Fruit fly (Drosophila melanogaster) whole organism, adult: Measurements from ENCODE around the gene Svip.

Source experiments
- CG11617 ChIP-seq: fragments of 200-800 bp; sonication (Bioruptor generic); optimal IDR thresholded peaks from 2 replicates; lab custom pipeline; 2017; ENCODE audit warnings: mild to moderate bottlenecking, missing biosample characterization, missing genetic modification reagents, missing genetic modification characterization
- CG12768 ChIP-seq: fragments of 200-800 bp; sonication (Bioruptor generic); optimal IDR thresholded peaks from 2 replicates; lab custom pipeline; 2017; ENCODE audit warnings: missing biosample characterization, missing genetic modification characterization, mild to moderate bottlenecking, moderate library complexity, missing genetic modification reagents
- CG14711 ChIP-seq: fragments of 200-800 bp; sonication (Bioruptor generic); optimal IDR thresholded peaks from 2 replicates; lab custom pipeline; 2018; ENCODE audit warnings: missing biosample characterization, mild to moderate bottlenecking, missing genetic modification characterization, moderate library complexity
- CG1620 ChIP-seq: fragments of 200-800 bp; sonication (Bioruptor generic); optimal IDR thresholded peaks from 2 replicates; lab custom pipeline; 2016; ENCODE audit warnings: missing biosample characterization, missing genetic modification characterization
- CG33017 ChIP-seq: fragments of 200-800 bp; sonication (Bioruptor generic); optimal IDR thresholded peaks from 2 replicates; lab custom pipeline; 2018; ENCODE audit warnings: missing biosample characterization, mild to moderate bottlenecking, missing genetic modification characterization, moderate library complexity
- CG5204 ChIP-seq: fragments of 200-800 bp; sonication (Bioruptor generic); optimal IDR thresholded peaks from 2 replicates; lab custom pipeline; 2016; ENCODE audit warnings: missing biosample characterization, missing genetic modification characterization
- CG7045 ChIP-seq: fragments of 200-800 bp; sonication (Bioruptor generic); optimal IDR thresholded peaks from 2 replicates; lab custom pipeline; 2017; ENCODE audit warnings: missing biosample characterization, mild to moderate bottlenecking, missing genetic modification characterization
- CG7101 ChIP-seq: fragments of 200-800 bp; sonication (Bioruptor generic); optimal IDR thresholded peaks from 2 replicates; lab custom pipeline; 2018; ENCODE audit warnings: missing biosample characterization, mild to moderate bottlenecking, missing genetic modification characterization, moderate library complexity
- Clk ChIP-seq: fragments of 200-800 bp; sonication (Bioruptor generic); optimal IDR thresholded peaks from 2 replicates; lab custom pipeline; 2017; ENCODE audit warnings: missing biosample characterization, missing genetic modification characterization
- Crg-1 ChIP-seq: fragments of 200-800 bp; sonication (Bioruptor generic); optimal IDR thresholded peaks from 2 replicates; lab custom pipeline; 2016; ENCODE audit warnings: missing biosample characterization, missing genetic modification characterization
- Hr96 ChIP-seq: fragments of 200-800 bp; sonication (Bioruptor generic); optimal IDR thresholded peaks from 2 replicates; lab custom pipeline; 2016; ENCODE audit warnings: missing biosample characterization, missing genetic modification characterization
- Mnt ChIP-seq: fragments of 200-800 bp; sonication (Bioruptor generic); optimal IDR thresholded peaks from 2 replicates; lab custom pipeline; 2016; ENCODE audit warnings: missing biosample characterization, mild to moderate bottlenecking, missing genetic modification characterization
- bab1 ChIP-seq: fragments of 200-800 bp; sonication (Bioruptor generic); optimal IDR thresholded peaks from 3 replicates; lab custom pipeline; 2019; ENCODE audit warnings: missing biosample characterization, mild to moderate bottlenecking, missing genetic modification characterization, moderate library complexity
- cic ChIP-seq: fragments of 200-800 bp; sonication (Bioruptor generic); optimal IDR thresholded peaks from 2 replicates; lab custom pipeline; 2017; ENCODE audit warnings: missing biosample characterization, mild to moderate bottlenecking, missing genetic modification characterization, moderate library complexity
- cnc ChIP-seq, 2 experiments: fragments of >200 bp; optimal IDR thresholded peaks; 2 replicates each; lab custom pipeline; 2017
- kay ChIP-seq: fragments of 200-800 bp; sonication (Bioruptor generic); peaks from one replicate; lab custom pipeline; 2016; ENCODE audit warnings: missing biosample characterization, missing genetic modification characterization, borderline replicate concordance
- ovo ChIP-seq: fragments of 200-800 bp; sonication (Bioruptor generic); optimal IDR thresholded peaks from 2 replicates; lab custom pipeline; 2016; ENCODE audit warnings: missing biosample characterization, missing genetic modification characterization
- pad ChIP-seq: fragments of 200-800 bp; sonication (Bioruptor generic); optimal IDR thresholded peaks from 3 replicates; lab custom pipeline; 2017; ENCODE audit warnings: missing biosample characterization, missing genetic modification characterization, mild to moderate bottlenecking, moderate library complexity, missing genetic modification reagents
- tj ChIP-seq: fragments of 200-800 bp; sonication (Bioruptor generic); optimal IDR thresholded peaks from 3 replicates; lab custom pipeline; 2017; ENCODE audit warnings: missing biosample characterization, mild to moderate bottlenecking, missing genetic modification characterization, moderate library complexity
- toe ChIP-seq: fragments of 200-800 bp; sonication (Bioruptor generic); optimal IDR thresholded peaks from 2 replicates; lab custom pipeline; 2016; ENCODE audit warnings: missing biosample characterization, missing genetic modification characterization

Gene Svip

DNA sequence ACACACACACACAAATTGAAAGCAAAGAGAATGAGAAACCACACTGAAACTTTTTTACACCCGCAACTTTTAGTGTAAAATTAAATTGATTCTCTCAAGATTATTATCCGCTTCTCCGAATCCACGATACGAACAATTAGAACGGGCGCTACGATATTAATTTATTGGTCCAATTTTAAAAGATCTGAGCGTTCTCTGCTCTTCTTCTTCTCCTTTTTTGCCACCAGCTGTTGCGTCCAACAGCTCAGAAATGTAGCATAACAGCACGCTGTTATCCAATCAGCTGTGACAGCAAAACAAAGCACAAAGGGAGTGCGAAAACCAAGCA lies at the start of gene Svip, which contains the start of gene UGP:
Gene Svip, plus strand, starts transcription at position 287 of the 328 bp plus-strand sequence.
Gene UGP, minus strand, starts transcription at position 223 of the 328 bp plus-strand sequence.
- peak; percentile 38 for TF ChIP-seq CG7101 (tag; lab: Kevin White, UChicago)
- TF ChIP-seq CG5204, result no peak
- TF ChIP-seq CG7045 (GFP tag; lab: Kevin White, UChicago), result peak; percentile 14
- TF ChIP-seq CG11617 (GFP tag; lab: Kevin White, UChicago), result peak; percentile 26
- peak; percentile 65 for TF ChIP-seq bab1 (GFP tag; lab: Kevin White, UChicago)
- TF ChIP-seq tj (GFP tag; lab: Kevin White, UChicago), result peak; percentile 30
- no peak for TF ChIP-seq CG33017 (tag; lab: Kevin White, UChicago)
- no peak for TF ChIP-seq Hr96 (GFP tag; lab: Kevin White, UChicago)
- peak; percentile 49 for TF ChIP-seq Mnt (GFP tag; lab: Kevin White, UChicago)
- TF ChIP-seq Crg-1 (GFP tag; lab: Kevin White, UChicago), result no peak
- TF ChIP-seq ovo, result no peak
- TF ChIP-seq CG14711, result peak; percentile 63
- peak; percentile 76 for TF ChIP-seq kay

DNA sequence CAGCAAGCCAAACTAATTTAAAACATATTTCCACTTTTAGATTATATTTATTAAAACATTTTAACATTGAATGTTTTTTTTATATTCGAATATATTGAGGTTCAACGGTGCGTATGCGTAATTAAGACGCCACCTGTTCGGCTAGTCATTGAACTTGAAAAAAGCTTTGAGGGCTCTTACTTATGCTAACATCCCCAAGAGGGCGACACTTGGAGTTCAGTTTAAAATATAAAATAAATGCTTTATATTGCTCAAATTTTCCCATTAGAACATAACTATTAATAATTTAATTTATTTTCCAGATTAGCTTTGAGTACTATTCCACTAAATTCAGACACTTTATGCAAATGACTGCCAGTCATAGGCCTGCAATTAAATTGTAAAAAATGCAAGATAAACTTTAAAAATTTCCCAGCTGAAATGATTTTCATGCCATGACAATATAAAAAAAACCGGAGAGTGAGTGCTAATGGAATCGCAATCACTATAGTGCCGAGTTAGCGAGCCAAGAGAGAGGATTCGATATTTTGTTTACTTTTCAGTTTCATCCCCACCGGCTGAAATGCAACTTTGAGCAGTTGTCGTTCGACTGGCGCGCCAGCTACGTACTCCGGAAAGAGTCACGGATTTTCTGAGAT lies 24.9 kb upstream of the Svip start, which contains the start of gene PGRP-LA:
Gene PGRP-LA, plus strand, starts transcription at position 588 of the 638 bp plus-strand sequence.
- no peak for TF ChIP-seq pad (GFP tag; lab: Kevin White, UChicago)
- TF ChIP-seq cnc (optimal IDR thresholded peaks at IDR 0.05; lab: Kevin White, UChicago), result no peak
- TF ChIP-seq ovo, result no peak
- no peak for TF ChIP-seq CG11617 (GFP tag; lab: Kevin White, UChicago)
- peak; percentile 23 for TF ChIP-seq CG5204
- peak; percentile 29 for TF ChIP-seq CG7101 (tag; lab: Kevin White, UChicago)
- peak; percentile 3 for TF ChIP-seq Mnt (GFP tag; lab: Kevin White, UChicago)
- TF ChIP-seq cic (GFP tag; lab: Kevin White, UChicago), result peak; percentile 47
- no peak for TF ChIP-seq CG33017 (tag; lab: Kevin White, UChicago)
- TF ChIP-seq kay, result peak; percentile 83
- no peak for TF ChIP-seq Hr96 (GFP tag; lab: Kevin White, UChicago)
- no peak for TF ChIP-seq Crg-1 (GFP tag; lab: Kevin White, UChicago)
- no peak for TF ChIP-seq CG7045 (GFP tag; lab: Kevin White, UChicago)
- TF ChIP-seq bab1 (GFP tag; lab: Kevin White, UChicago), result no peak
- peak; percentile 12 for TF ChIP-seq CG1620 (GFP tag; lab: Kevin White, UChicago)
- no peak for TF ChIP-seq Clk
- no peak for TF ChIP-seq CG14711
- TF ChIP-seq CG12768 (GFP tag; lab: Kevin White, UChicago), result no peak
- TF ChIP-seq toe, result peak; percentile 34
- no peak for TF ChIP-seq tj (GFP tag; lab: Kevin White, UChicago)

DNA sequence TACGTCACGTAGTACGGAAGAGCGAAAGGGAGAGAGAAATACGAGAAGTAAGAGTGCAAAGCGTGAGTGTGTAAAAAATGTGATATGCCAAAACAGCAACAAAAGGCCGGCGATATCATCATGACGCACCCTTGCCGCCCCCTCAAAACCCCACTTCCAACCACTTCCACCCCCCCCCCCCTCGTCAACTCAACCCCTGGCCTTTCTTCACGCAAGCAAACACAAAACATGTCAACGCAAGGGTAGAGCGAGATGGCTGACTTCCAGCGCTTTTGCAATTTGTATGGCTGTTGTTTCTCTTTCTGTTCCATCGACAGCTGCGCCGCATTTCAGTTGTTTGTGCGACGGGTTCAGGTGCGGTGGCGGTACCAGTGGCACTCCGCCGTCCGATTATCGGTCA lies 23.1 kb upstream of the Svip start:
- no peak for TF ChIP-seq Crg-1 (GFP tag; lab: Kevin White, UChicago)
- peak; percentile 5 for TF ChIP-seq CG11617 (GFP tag; lab: Kevin White, UChicago)
- TF ChIP-seq CG5204, result no peak
- TF ChIP-seq bab1 (GFP tag; lab: Kevin White, UChicago), result no peak
- TF ChIP-seq cnc (optimal IDR thresholded peaks at IDR 0.05; lab: Kevin White, UChicago), result peak in 1 of 2 experiments; percentile 52
- no peak for TF ChIP-seq CG14711
- peak; percentile 11 for TF ChIP-seq Mnt (GFP tag; lab: Kevin White, UChicago)
- peak; percentile 7 for TF ChIP-seq tj (GFP tag; lab: Kevin White, UChicago)
- TF ChIP-seq CG1620 (GFP tag; lab: Kevin White, UChicago), result no peak
- TF ChIP-seq toe, result no peak
- peak; percentile 85 for TF ChIP-seq kay
- TF ChIP-seq ovo, result peak; percentile 41
- TF ChIP-seq Hr96 (GFP tag; lab: Kevin White, UChicago), result no peak
- TF ChIP-seq pad (GFP tag; lab: Kevin White, UChicago), result peak; percentile 59
- peak; percentile 6 for TF ChIP-seq Clk
- peak; percentile 1 for TF ChIP-seq CG7101 (tag; lab: Kevin White, UChicago)
- TF ChIP-seq CG7045 (GFP tag; lab: Kevin White, UChicago), result peak; percentile 32
- peak; percentile 38 for TF ChIP-seq CG33017 (tag; lab: Kevin White, UChicago)
- TF ChIP-seq cic (GFP tag; lab: Kevin White, UChicago), result peak; percentile 98
- peak; percentile 90 for TF ChIP-seq CG12768 (GFP tag; lab: Kevin White, UChicago)

DNA sequence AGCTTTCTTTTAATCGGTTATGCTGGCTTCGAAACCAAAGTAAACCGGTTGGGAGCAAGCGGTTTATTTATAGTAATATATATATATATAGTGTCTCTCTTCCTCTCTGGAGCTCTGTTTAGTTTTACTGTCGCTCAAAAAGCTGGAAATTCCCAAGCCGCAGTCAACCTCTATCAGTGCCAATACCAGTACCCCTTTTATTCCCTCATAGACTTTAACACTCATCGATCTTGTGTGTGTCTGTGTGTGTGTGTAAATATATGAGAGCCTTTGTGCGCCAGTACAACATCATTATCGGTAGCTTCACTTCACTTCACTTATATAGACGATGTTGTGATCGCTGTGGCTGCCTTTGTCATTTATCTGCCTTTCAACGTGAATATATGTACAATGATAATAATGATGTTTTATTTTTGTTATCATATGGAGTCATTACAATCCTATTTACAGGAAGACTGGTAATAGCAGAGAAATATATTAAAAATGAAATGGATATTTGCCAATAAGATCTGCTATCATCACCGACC lies 20.8 kb upstream of the Svip start:
- peak; percentile 51 for TF ChIP-seq cic (GFP tag; lab: Kevin White, UChicago)
- no peak for TF ChIP-seq cnc (optimal IDR thresholded peaks at IDR 0.05; lab: Kevin White, UChicago)
- TF ChIP-seq CG1620 (GFP tag; lab: Kevin White, UChicago), result no peak

DNA sequence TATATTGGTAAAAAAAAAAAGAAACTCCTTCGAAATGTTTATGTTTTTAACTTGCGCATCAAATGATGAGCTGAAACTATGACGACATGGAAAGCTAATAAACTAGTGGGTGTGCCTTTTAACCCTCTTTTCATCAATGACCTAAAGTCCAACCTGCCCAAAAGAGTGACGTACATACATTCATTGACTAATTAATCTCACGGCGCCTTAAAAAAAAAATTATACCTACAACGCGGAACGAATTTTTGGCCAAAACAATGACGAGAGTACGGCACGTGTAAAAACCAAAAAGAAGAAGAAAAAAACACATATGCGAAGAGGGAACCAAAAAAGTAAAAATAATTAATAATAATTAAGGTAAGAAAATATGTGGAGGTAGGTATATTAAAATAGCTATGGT lies 20.3 kb upstream of the Svip start, which contains the start of gene PGRP-LC:
Gene PGRP-LC, plus strand, starts transcription at position 301 of the 400 bp plus-strand sequence.
- TF ChIP-seq Mnt (GFP tag; lab: Kevin White, UChicago) (no peak), CG14711 (no peak), cnc (optimal IDR thresholded peaks at IDR 0.05; lab: Kevin White, UChicago) (no peak), CG5204 (no peak), tj (GFP tag; lab: Kevin White, UChicago) (no peak), ovo (no peak), Hr96 (GFP tag; lab: Kevin White, UChicago) (no peak), CG7045 (GFP tag; lab: Kevin White, UChicago) (no peak)

DNA sequence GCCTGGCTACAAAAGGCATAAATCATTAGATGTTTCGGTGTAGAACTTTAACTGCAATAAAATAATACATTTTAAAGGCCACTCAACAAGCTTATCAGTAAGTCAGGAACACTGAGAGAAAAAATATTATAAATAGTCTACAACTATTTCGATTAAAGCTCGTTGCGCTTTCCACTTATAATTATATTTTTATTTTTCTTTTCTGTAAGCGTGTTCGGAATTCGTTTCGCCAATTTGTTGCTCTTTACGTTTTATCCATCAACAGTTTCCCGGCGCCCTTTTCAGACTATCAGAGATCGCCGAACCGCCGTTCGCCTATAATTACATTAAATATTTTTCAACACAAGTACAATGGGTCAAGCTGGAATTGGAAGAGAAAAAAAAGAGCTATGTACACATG lies 19.8 kb upstream of the Svip start:
- no peak for TF ChIP-seq CG1620 (GFP tag; lab: Kevin White, UChicago)
- TF ChIP-seq bab1 (GFP tag; lab: Kevin White, UChicago), result no peak
- TF ChIP-seq CG5204, result peak; percentile 15
- peak; percentile 5 for TF ChIP-seq CG33017 (tag; lab: Kevin White, UChicago)
- TF ChIP-seq kay, result peak; percentile 77
- no peak for TF ChIP-seq pad (GFP tag; lab: Kevin White, UChicago)
- no peak for TF ChIP-seq cic (GFP tag; lab: Kevin White, UChicago)
- TF ChIP-seq CG11617 (GFP tag; lab: Kevin White, UChicago), result no peak
- no peak for TF ChIP-seq toe
- TF ChIP-seq ovo, result no peak
